Fruit fly (Drosophila melanogaster) whole organism, embryonic: ENCODE measurements around the gene Sas-6.

ENCODE experiments used
- CG32767 ChIP-seq: fragments of 200-800 bp; sonication (Bioruptor generic); IDR thresholded peaks from 2 replicates; pipeline ENCODE4 v1.3.6; 2022; ENCODE audit warnings: missing biosample characterization, missing genetic modification characterization
- CG7556 ChIP-seq: fragments of 200-800 bp; sonication (Bioruptor generic); optimal IDR thresholded peaks from 2 replicates; lab custom pipeline; 2017; ENCODE audit warnings: missing biosample characterization, mild to moderate bottlenecking, missing genetic modification characterization
- CG8944 ChIP-seq: fragments of 200-800 bp; sonication (Bioruptor generic); optimal IDR thresholded peaks from 3 replicates; lab custom pipeline; 2016; ENCODE audit warnings: missing biosample characterization, missing genetic modification characterization
- Mad ChIP-seq: fragments of 200-800 bp; sonication (Bioruptor generic); optimal IDR thresholded peaks from 2 replicates; lab custom pipeline; 2016; ENCODE audit warnings: missing biosample characterization, missing genetic modification characterization
- Nf-YC ChIP-seq: fragments of 200-800 bp; optimal IDR thresholded peaks from 3 replicates; lab custom pipeline; 2019; ENCODE audit warnings: missing biosample characterization, mild to moderate bottlenecking, missing genetic modification characterization, moderate library complexity
- dm ChIP-seq: fragments of 200-800 bp; sonication (Bioruptor generic); optimal IDR thresholded peaks from 3 replicates; lab custom pipeline; 2016; ENCODE audit warnings: missing biosample characterization, missing genetic modification characterization
- sr ChIP-seq: fragments of 200-800 bp; sonication (Bioruptor generic); IDR thresholded peaks from 3 replicates; pipeline ENCODE4 v1.3.6; 2022; ENCODE audit warnings: missing biosample characterization, missing genetic modification characterization
- tna ChIP-seq: fragments of 200-800 bp; sonication (Bioruptor generic); IDR thresholded peaks from 2 replicates; pipeline ENCODE4 v1.3.6; 2022; ENCODE audit warnings: missing biosample characterization, missing genetic modification characterization; ENCODE audit not compliant: partially characterized antibody
- zf30C ChIP-seq: fragments of 200-800 bp; sonication (Bioruptor generic); optimal IDR thresholded peaks from 3 replicates; lab custom pipeline; 2018; ENCODE audit warnings: missing biosample characterization, mild to moderate bottlenecking, missing genetic modification characterization

dm6 chr3R:29993134-29993533 is 2.0 kb upstream of the Sas-6 start, which contains the start of gene Acph-1:
- TF ChIP-seq CG7556 (GFP tag; lab: Kevin White, UChicago) (no peak), Mad (GFP tag; lab: Kevin White, UChicago) (no peak), zf30C (GFP tag; lab: Kevin White, UChicago) (no peak), dm (GFP tag; lab: Kevin White, UChicago) (no peak), CG32767 (GFP tag; lab: Robert Waterston, UW) (no peak), CG8944 (GFP tag; lab: Kevin White, UChicago) (no peak), tna (no peak), Nf-YC (no peak), sr (GFP tag; lab: Robert Waterston, UW) (no peak)
